Worm (Caenorhabditis elegans): ENCODE data around the gene W09H1.1.

Gene W09H1.1

DNA sequence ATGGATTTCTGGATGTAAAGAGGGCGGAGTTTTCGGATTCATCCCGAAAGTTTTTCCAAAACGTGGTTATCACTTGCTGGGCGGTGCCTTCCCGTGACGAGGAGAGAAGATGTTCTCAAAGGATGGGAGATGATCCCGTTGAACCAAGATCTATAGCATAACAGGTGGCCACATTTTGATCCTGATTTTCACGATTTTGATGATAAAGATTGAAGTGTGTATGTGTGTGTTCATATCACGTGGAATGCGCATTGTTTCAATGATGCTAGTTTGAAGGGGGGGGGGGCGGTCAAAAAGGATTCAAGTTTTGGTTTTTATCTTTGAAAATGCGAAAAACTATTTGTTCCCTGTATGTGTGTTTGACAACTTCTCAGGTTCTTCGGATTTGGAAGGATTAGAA lies 36.2 kb downstream of the W09H1.1 start, which contains the start of gene mltn-1 (continued):
- no peak for TF ChIP-seq C16A3.4 (tag; optimal IDR thresholded peaks at IDR 0.05)

ce11 chrII:13142372-13142771 lies 39.0 kb downstream of the W09H1.1 start:
- TF ChIP-seq nhr-85 (tag) (peak; percentile 13), pqm-1 (tag; optimal IDR thresholded peaks at IDR 0.05) (no peak)

DNA sequence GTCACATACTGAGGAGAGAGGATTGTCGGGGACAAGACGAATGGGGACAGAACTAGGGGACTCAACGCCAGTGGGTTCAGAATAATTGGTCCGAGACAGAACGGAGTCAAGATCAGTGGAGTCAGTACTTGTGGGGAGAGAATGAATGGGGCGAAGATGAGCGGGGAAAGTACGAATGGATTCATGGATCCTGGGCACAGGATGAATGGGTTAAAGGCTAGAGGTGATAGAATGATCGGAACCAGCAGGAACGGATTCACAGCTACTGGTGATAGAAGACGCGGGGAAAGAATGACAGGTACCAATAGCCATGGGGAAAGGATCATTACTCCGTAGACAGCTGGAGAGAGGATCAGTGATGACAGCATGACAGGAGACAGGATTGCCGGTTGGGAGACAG lies 41.8 kb downstream of the W09H1.1 start:
- TF ChIP-seq egl-27 (tag; optimal IDR thresholded peaks at IDR 0.05) (no peak), efl-1 (optimal IDR thresholded peaks at IDR 0.05) (no peak), efl-1 (GFP tag; optimal IDR thresholded peaks at IDR 0.05 in 1 of 2) (peak in 1 of 2 experiments; percentile 13), hlh-17 (GFP tag; optimal IDR thresholded peaks at IDR 0.05; ENCODE audit: borderline replicate concordance) (no peak), rnt-1 (tag; optimal IDR thresholded peaks at IDR 0.05) (no peak)

- no peak for TF ChIP-seq skn-1 (tag; optimal IDR thresholded peaks at IDR 0.05)
- TF ChIP-seq alr-1 (tag; optimal IDR thresholded peaks at IDR 0.05; ENCODE audit: borderline replicate concordance) = no peak
- no peak for TF ChIP-seq xbp-1 (tag; optimal IDR thresholded peaks at IDR 0.05)
- no peak for TF ChIP-seq snu-23 (GFP tag; optimal IDR thresholded peaks at IDR 0.05)
- TF ChIP-seq mdl-1 (tag; optimal IDR thresholded peaks at IDR 0.05) = no peak
- no peak for TF ChIP-seq ama-1 (optimal IDR thresholded peaks at IDR 0.05)
- no peak for TF ChIP-seq elt-3 (tag; optimal IDR thresholded peaks at IDR 0.05)
- TF ChIP-seq C34B4.2 (tag; optimal IDR thresholded peaks at IDR 0.05) = no peak
- TF ChIP-seq nhr-85 (tag) = no peak
- TF ChIP-seq dpl-1 (GFP tag; optimal IDR thresholded peaks at IDR 0.05) = no peak
- TF ChIP-seq zag-1 (tag; optimal IDR thresholded peaks at IDR 0.05) = no peak
- no peak for TF ChIP-seq sptf-1 (tag; optimal IDR thresholded peaks at IDR 0.05)
- TF ChIP-seq lin-14 (GFP tag; optimal IDR thresholded peaks at IDR 0.05) = no peak
- no peak for TF ChIP-seq lir-3 (tag; optimal IDR thresholded peaks at IDR 0.05; ENCODE audit: poor library complexity)
- TF ChIP-seq mab-9 (GFP tag; IDR thresholded peaks at IDR 0.05) = no peak
- no peak for TF ChIP-seq nhr-76 (tag; optimal IDR thresholded peaks at IDR 0.05)
- TF ChIP-seq ztf-11 (tag; optimal IDR thresholded peaks at IDR 0.05) = no peak
- no peak for TF ChIP-seq blmp-1 (tag; optimal IDR thresholded peaks at IDR 0.05)
These were observed 50.8 kb downstream of the W09H1.1 start for ce11 chrII:13130576-13130975.

- no peak for TF ChIP-seq dsc-1 (tag; optimal IDR thresholded peaks at IDR 0.05)
- TF ChIP-seq hlh-17 (GFP tag; optimal IDR thresholded peaks at IDR 0.05; ENCODE audit: borderline replicate concordance) = no peak
- no peak for TF ChIP-seq sox-4 (tag; optimal IDR thresholded peaks at IDR 0.05)
- no peak for TF ChIP-seq efl-3 (GFP tag; optimal IDR thresholded peaks at IDR 0.05)
- no peak for TF ChIP-seq fkh-8 (tag; optimal IDR thresholded peaks at IDR 0.05)
- TF ChIP-seq Y116A8C.19 (tag; optimal IDR thresholded peaks at IDR 0.05; ENCODE audit: borderline replicate concordance) = no peak
- no peak for TF ChIP-seq C34B4.2 (tag; optimal IDR thresholded peaks at IDR 0.05)
- no peak for TF ChIP-seq irx-1 (tag; optimal IDR thresholded peaks at IDR 0.05)
- no peak for TF ChIP-seq lsy-2 (tag; optimal IDR thresholded peaks at IDR 0.05)
These were observed 51.8 kb downstream of the W09H1.1 start, which contains the start of gene F29C12.6 for ce11 chrII:13129602-13130001. F29C12.6 (plus strand) TSS chrII:13129902.
